Worm (Caenorhabditis elegans) whole organism, young adult: ENCODE data around the gene kin-36.

ENCODE experiments used
- attf-3 ChIP-seq: fragments of 200-800 bp; sonication (Bioruptor generic); conservative IDR thresholded peaks from 2 replicates; pipeline ENCODE4 v1.3.6; 2022; ENCODE audit warnings: missing genetic modification reagents, missing genetic modification characterization, missing compliant biosample characterization
- dpl-1 ChIP-seq: fragments of 150-350 bp; optimal IDR thresholded peaks from 2 replicates; lab custom pipeline; 2014; ENCODE audit warnings: missing biosample characterization, missing genetic modification reagents, missing genetic modification characterization
- hlh-12 ChIP-seq: sonication (generic microtip); optimal IDR thresholded peaks from 2 replicates; lab custom pipeline; 2016; ENCODE audit warnings: missing genetic modification characterization, missing compliant biosample characterization
- hrde-1 ChIP-seq: sonication (generic microtip); optimal IDR thresholded peaks from 2 replicates; lab custom pipeline; 2016; ENCODE audit warnings: missing genetic modification characterization, mild to moderate bottlenecking, missing compliant biosample characterization, moderate library complexity, missing genotype, missing genetic modification reagents, borderline replicate concordance
- hsf-1 ChIP-seq: fragments of 200-800 bp; sonication (Bioruptor generic); IDR thresholded peaks from 2 replicates; pipeline ENCODE4 v1.3.6; 2022; ENCODE audit warnings: missing genetic modification reagents, missing genetic modification characterization, missing compliant biosample characterization
- nhr-120 ChIP-seq: fragments of 200-800 bp; sonication (Bioruptor generic); IDR thresholded peaks from 2 replicates; pipeline ENCODE4 v1.3.6; 2022; ENCODE audit warnings: missing genetic modification characterization, missing compliant biosample characterization
- pha-4 ChIP-seq: fragments of 150-350 bp; sonication (generic microtip); optimal IDR thresholded peaks from 2 replicates; lab custom pipeline; 2014; ENCODE audit warnings: missing biosample characterization, missing genetic modification reagents, missing genetic modification characterization
- sea-2 ChIP-seq: fragments of 200-800 bp; sonication (Bioruptor generic); IDR thresholded peaks from 2 replicates; pipeline ENCODE4 v1.3.6; 2022; ENCODE audit warnings: missing genetic modification characterization, missing compliant biosample characterization
- zim-3 ChIP-seq: sonication (generic microtip); optimal IDR thresholded peaks from 2 replicates; lab custom pipeline; 2017; ENCODE audit warnings: mild to moderate bottlenecking, missing genetic modification characterization, moderate library complexity, missing compliant biosample characterization

DNA sequence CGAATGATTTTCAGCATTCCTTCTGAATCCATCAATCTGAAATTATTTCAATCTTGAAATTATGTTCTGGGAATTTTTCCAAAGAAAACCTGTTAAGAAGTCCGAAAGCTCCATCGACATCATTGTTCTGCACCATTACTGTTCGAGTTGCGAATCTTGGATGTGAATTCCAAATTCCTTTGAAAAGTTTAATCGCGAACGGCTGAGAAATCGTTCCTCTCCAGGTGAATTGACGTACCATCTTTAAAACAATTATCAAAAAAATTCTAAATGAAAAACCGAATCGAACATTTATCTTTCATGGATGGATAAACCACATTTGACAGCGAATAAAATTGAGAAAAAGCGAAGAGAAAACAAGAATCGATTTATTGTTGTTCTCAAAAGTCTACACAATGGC lies 19.5 kb upstream of the kin-36 start, which contains the start of gene mrps-21:
- no peak for TF ChIP-seq pha-4 (tag; lab: Kevin White, UChicago)
- no peak for TF ChIP-seq dpl-1 (GFP tag; lab: Kevin White, UChicago)
- no peak for TF ChIP-seq attf-3
- no peak for TF ChIP-seq nhr-120 (GFP tag; lab: Robert Waterston, UW)
- no peak for TF ChIP-seq hlh-12 (tag; lab: Kevin White, UChicago)
- TF ChIP-seq hrde-1, result no peak
- TF ChIP-seq hsf-1 (GFP tag; lab: Robert Waterston, UW), result no peak
- no peak for TF ChIP-seq sea-2
- TF ChIP-seq zim-3 (tag; lab: Kevin White, UChicago), result no peak
